Worm (Caenorhabditis elegans) whole organism, L2 larva: Measurements from ENCODE around the gene F31F4.17.

ENCODE experiments used
- C34F6.9 ChIP-seq: fragments of 150-350 bp; optimal IDR thresholded peaks from 2 replicates; lab custom pipeline; 2014; ENCODE audit warnings: missing biosample characterization, missing genetic modification characterization
- F13H6.1 ChIP-seq: sonication (generic microtip); optimal IDR thresholded peaks from 2 replicates; lab custom pipeline; 2016; ENCODE audit warnings: missing genetic modification characterization, missing compliant biosample characterization
- R02D3.7 ChIP-seq: fragments of 150-350 bp; optimal IDR thresholded peaks from 2 replicates; lab custom pipeline; 2014; ENCODE audit warnings: missing biosample characterization, missing genetic modification characterization
- Y55F3AM.14 ChIP-seq: fragments of 200-800 bp; sonication (Bioruptor generic); optimal IDR thresholded peaks from 2 replicates; lab custom pipeline; 2018; ENCODE audit warnings: mild to moderate bottlenecking, missing genetic modification characterization, missing compliant biosample characterization
- alr-1 ChIP-seq: fragments of 150-350 bp; optimal IDR thresholded peaks from 2 replicates; lab custom pipeline; 2014; ENCODE audit warnings: missing biosample characterization, missing genetic modification characterization
- ama-1 ChIP-seq: fragments of 150-350 bp; optimal IDR thresholded peaks from 2 replicates; lab custom pipeline; 2018; ENCODE audit warnings: inconsistent platforms
- blmp-1 ChIP-seq: sonication (generic microtip); optimal IDR thresholded peaks from 2 replicates; lab custom pipeline; 2017; ENCODE audit warnings: missing genetic modification characterization, mild to moderate bottlenecking, missing compliant biosample characterization, antibody characterized with exemption, moderate library complexity; ENCODE audit not compliant: insufficient read depth
- ceh-16 ChIP-seq: fragments of 150-350 bp; optimal IDR thresholded peaks from 2 replicates; lab custom pipeline; 2014; ENCODE audit warnings: missing biosample characterization, missing genetic modification characterization
- ceh-82 ChIP-seq: fragments of 150-350 bp; optimal IDR thresholded peaks from 2 replicates; lab custom pipeline; 2014; ENCODE audit warnings: missing biosample characterization, missing genetic modification characterization
- crh-2 ChIP-seq: sonication (generic microtip); optimal IDR thresholded peaks from 2 replicates; lab custom pipeline; 2017; ENCODE audit warnings: missing biosample characterization, missing genetic modification characterization
- dmd-4 ChIP-seq: sonication (generic microtip); optimal IDR thresholded peaks from 2 replicates; lab custom pipeline; 2017; ENCODE audit warnings: missing biosample characterization, missing genetic modification characterization
- egl-27 ChIP-seq: sonication (generic microtip); optimal IDR thresholded peaks from 3 replicates; lab custom pipeline; 2017; ENCODE audit warnings: missing biosample characterization, missing genetic modification reagents, missing genetic modification characterization
- elt-1 ChIP-seq: fragments of 150-350 bp; optimal IDR thresholded peaks from 2 replicates; lab custom pipeline; 2014; ENCODE audit warnings: missing biosample characterization, missing genetic modification characterization
- fos-1 ChIP-seq: fragments of 150-350 bp; optimal IDR thresholded peaks from 2 replicates; lab custom pipeline; 2014; ENCODE audit warnings: missing biosample characterization, missing genetic modification characterization
- gmeb-1 ChIP-seq: fragments of 150-350 bp; optimal IDR thresholded peaks from 2 replicates; lab custom pipeline; 2014; ENCODE audit warnings: missing biosample characterization, missing genetic modification characterization
- lin-11 ChIP-seq: fragments of 150-350 bp; sonication (generic microtip); optimal IDR thresholded peaks from 2 replicates; lab custom pipeline; 2014; ENCODE audit warnings: missing biosample characterization, missing genetic modification characterization, inconsistent platforms, mixed read lengths
- lin-39 ChIP-seq: fragments of 150-350 bp; optimal IDR thresholded peaks from 2 replicates; lab custom pipeline; 2014; ENCODE audit warnings: missing biosample characterization, missing genetic modification reagents, missing genetic modification characterization
- lsy-2 ChIP-seq, 2 experiments: fragments of 150-350 bp in 1 of 2; sonication (generic microtip) in 1 of 2; optimal IDR thresholded peaks; 2 replicates each; lab custom pipeline; 2014 to 2017; ENCODE audit warnings: missing biosample characterization in 2 of 2, missing genetic modification characterization in 2 of 2
- mdl-1 ChIP-seq, 2 experiments: fragments of 150-350 bp in 1 of 2; sonication (generic microtip) in 1 of 2; optimal IDR thresholded peaks; 2 replicates each; lab custom pipeline; 2017; ENCODE audit warnings: missing biosample characterization in 2 of 2, missing genetic modification characterization in 2 of 2
- nhr-11 ChIP-seq: fragments of 150-350 bp; optimal IDR thresholded peaks from 2 replicates; lab custom pipeline; 2014; ENCODE audit warnings: missing biosample characterization, missing genetic modification characterization
- nhr-12 ChIP-seq: fragments of 150-350 bp; optimal IDR thresholded peaks from 2 replicates; lab custom pipeline; 2014; ENCODE audit warnings: missing biosample characterization, missing genetic modification characterization
- nhr-129 ChIP-seq: fragments of 150-350 bp; optimal IDR thresholded peaks from 2 replicates; lab custom pipeline; 2014; ENCODE audit warnings: missing biosample characterization, missing genetic modification characterization
- nhr-77 ChIP-seq: fragments of 150-350 bp; optimal IDR thresholded peaks from 2 replicates; lab custom pipeline; 2014; ENCODE audit warnings: missing biosample characterization, missing genetic modification characterization
- peb-1 ChIP-seq: fragments of 150-350 bp; optimal IDR thresholded peaks from 2 replicates; lab custom pipeline; 2014; ENCODE audit warnings: missing biosample characterization, missing genetic modification characterization
- sem-4 ChIP-seq: fragments of 150-350 bp; optimal IDR thresholded peaks from 2 replicates; lab custom pipeline; 2014; ENCODE audit warnings: missing biosample characterization, missing genetic modification reagents, missing genetic modification characterization
- sma-3 ChIP-seq: sonication (generic microtip); optimal IDR thresholded peaks from 2 replicates; lab custom pipeline; 2016; ENCODE audit warnings: missing genetic modification reagents, missing genetic modification characterization, missing compliant biosample characterization
- sma-9 ChIP-seq, 2 experiments: fragments of 150-350 bp in 1 of 2; sonication (generic microtip) in 1 of 2; optimal IDR thresholded peaks; 2 replicates each; lab custom pipeline; 2014 to 2016; ENCODE audit warnings: missing genetic modification characterization in 2 of 2, mild to moderate bottlenecking in 1 of 2, missing biosample characterization in 1 of 2, missing compliant biosample characterization in 1 of 2, missing genetic modification reagents in 1 of 2, moderate library complexity in 1 of 2
- snpc-4 ChIP-seq: fragments of 150-350 bp; optimal IDR thresholded peaks from 2 replicates; lab custom pipeline; 2014; ENCODE audit warnings: missing biosample characterization, missing genetic modification characterization
- unc-39 ChIP-seq: fragments of 150-350 bp; optimal IDR thresholded peaks from 2 replicates; lab custom pipeline; 2014; ENCODE audit warnings: missing biosample characterization, missing genetic modification characterization
- unc-55 ChIP-seq: fragments of 150-350 bp; sonication (generic microtip); optimal IDR thresholded peaks from 3 replicates; lab custom pipeline; 2014; ENCODE audit warnings: missing biosample characterization, missing genetic modification reagents, missing genetic modification characterization
- unc-62 ChIP-seq: fragments of 150-350 bp; optimal IDR thresholded peaks from 2 replicates; lab custom pipeline; 2014; ENCODE audit warnings: missing biosample characterization, missing genetic modification reagents, missing genetic modification characterization
- zag-1 ChIP-seq: fragments of 150-350 bp; optimal IDR thresholded peaks from 2 replicates; lab custom pipeline; 2014; ENCODE audit warnings: missing biosample characterization, missing genetic modification characterization
- ztf-1 ChIP-seq: fragments of 200-800 bp; sonication (Bioruptor generic); conservative IDR thresholded peaks from 2 replicates; pipeline ENCODE4 v1.3.6; 2022; ENCODE audit warnings: missing genetic modification characterization, missing compliant biosample characterization
- ztf-11 ChIP-seq: sonication (generic microtip); optimal IDR thresholded peaks from 2 replicates; lab custom pipeline; 2017; ENCODE audit warnings: missing biosample characterization, missing genetic modification characterization
- ztf-4 ChIP-seq: fragments of 150-350 bp; optimal IDR thresholded peaks from 2 replicates; lab custom pipeline; 2014; ENCODE audit warnings: missing biosample characterization, missing genetic modification characterization

The F31F4.17 gene

DNA sequence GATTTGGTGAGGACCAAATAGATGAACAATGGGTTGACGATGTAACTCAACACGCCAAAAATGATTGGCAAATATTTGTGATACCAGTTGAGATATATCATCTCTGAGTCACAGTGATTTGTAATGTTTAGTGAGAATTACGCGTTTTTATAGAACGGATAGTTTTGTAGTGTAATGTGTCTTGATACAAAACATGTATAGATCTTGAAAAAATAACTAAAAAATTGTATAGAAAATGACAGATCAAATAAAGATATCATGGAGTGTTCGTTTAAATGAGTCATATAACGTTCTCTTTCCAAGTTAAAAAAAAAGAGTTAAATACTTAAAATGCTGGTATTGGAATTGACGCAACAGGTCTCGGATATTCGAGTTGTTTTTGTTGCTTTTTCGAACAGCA, 5.7 kb downstream of the F31F4.17 start, which contains the start of gene srj-6:
Gene srj-6, minus strand, starts transcription at position 101 of the 400 bp plus-strand sequence.
- no peak for TF ChIP-seq elt-1 (tag; lab: Kevin White, UChicago)
- no peak for TF ChIP-seq alr-1
- no peak for TF ChIP-seq ztf-11

DNA sequence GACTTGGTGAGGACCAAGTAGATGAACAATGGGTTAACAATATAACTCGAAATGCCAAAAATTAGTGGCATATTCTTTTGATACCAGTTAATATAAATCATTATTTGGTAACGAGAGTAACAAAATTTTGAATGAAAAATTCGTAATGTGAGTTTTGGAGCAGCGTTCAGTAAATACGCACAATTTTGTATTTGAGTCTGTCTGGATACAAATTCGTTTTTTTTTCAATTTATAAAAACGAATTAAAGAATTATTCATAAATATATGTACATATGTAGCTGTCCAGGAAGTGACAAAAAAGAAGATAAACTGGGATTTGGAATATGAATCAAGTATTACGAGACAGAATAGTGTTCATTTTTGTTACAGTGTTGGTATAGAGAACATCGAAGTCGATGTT, 7.2 kb downstream of the F31F4.17 start, which contains the start of gene srj-5:
Gene srj-5, minus strand, starts transcription at position 101 of the 400 bp plus-strand sequence.
- no peak for TF ChIP-seq crh-2 (tag; lab: Kevin White, UChicago)

DNA sequence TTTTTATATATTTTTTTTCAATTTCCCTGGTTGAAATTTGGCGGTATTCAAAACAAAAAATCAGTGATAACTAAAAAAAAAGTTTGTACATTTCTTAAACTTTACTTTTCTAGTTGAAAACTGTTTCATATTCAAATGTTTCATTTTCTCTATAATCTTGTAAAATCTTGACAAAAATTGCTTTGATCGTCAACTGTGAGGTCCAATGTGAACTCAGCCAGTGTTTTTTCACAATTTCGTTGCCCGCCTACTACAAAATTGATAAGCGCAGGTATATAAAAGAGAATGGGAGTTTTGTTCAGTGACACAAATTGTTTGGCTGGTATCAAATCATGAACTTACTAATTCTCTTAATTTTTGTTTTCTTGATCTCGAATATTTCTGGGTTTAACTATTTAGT, 13.2 kb downstream of the F31F4.17 start, which contains the start of gene ugt-42:
Gene ugt-42, plus strand, starts transcription at position 301 of the 400 bp plus-strand sequence.
- no peak for TF ChIP-seq C34F6.9 (tag; lab: Kevin White, UChicago)
- TF ChIP-seq ztf-11, result no peak

DNA sequence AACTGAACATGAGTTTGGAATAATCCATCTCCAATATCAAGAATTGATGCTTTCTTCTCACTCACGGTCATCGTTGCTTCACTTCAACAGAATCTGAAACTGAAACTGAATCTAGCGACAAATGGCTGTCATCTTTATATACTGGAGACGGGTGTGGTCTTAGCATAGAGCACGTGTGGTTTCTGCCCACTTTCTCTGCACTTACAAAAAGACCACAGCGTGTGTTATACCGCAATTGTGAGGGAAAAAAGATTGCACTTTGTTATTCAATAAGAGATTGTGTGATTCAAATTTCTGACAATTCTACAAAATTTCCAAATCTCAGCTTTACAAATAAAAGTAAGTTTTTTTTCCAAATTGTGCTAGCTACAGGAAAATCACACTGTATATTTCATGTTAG, 14.0 kb downstream of the F31F4.17 start, which contains the start of gene F48G7.12:
Gene F48G7.12, minus strand, starts transcription at position 101 of the 400 bp plus-strand sequence.
- TF ChIP-seq peb-1 (tag; lab: Kevin White, UChicago) (no peak), ztf-1 (no peak), snpc-4 (no peak), F13H6.1 (no peak), blmp-1 (no peak), lsy-2 (tag; optimal IDR thresholded peaks at IDR 0.05; lab: Kevin White, UChicago) (no peak), gmeb-1 (tag; lab: Kevin White, UChicago) (no peak), ama-1 (lab: Kevin White, UChicago) (no peak), elt-1 (tag; lab: Kevin White, UChicago) (no peak), nhr-12 (tag; lab: Kevin White, UChicago) (no peak), Y55F3AM.14 (GFP tag; lab: Kevin White, UChicago) (no peak), C34F6.9 (tag; lab: Kevin White, UChicago) (no peak), ceh-82 (tag; lab: Kevin White, UChicago) (no peak), alr-1 (no peak), sem-4 (tag; lab: Kevin White, UChicago) (no peak), mdl-1 (tag; optimal IDR thresholded peaks at IDR 0.05; lab: Kevin White, UChicago) (no peak), unc-62 (GFP tag; lab: Kevin White, UChicago) (no peak), crh-2 (tag; lab: Kevin White, UChicago) (no peak), lin-11 (tag; lab: Kevin White, UChicago) (no peak)

DNA sequence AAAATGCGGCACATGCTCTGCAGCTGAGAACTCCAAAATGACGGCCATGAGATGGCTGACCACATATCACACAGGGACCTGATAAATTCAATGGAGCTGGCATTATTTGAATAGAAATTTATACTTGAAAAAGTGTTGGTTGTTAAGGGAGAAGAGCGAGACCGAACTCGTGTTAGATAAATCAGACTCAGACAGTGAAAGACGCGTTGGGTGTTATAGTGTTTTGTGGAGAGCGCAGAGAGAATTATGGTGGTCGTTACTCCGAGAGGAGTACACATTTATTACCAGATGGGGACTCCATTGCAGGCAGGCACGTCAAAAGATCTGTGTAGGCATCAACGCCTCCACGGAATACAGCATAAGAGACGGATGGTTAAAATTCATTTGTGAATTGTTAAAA, 17.4 kb downstream of the F31F4.17 start, which contains the start of gene nhr-190:
Gene nhr-190, minus strand, starts transcription at position 175 of the 400 bp plus-strand sequence.
- TF ChIP-seq nhr-129 (tag; lab: Kevin White, UChicago) (peak; percentile 35), sma-9 (GFP tag; optimal IDR thresholded peaks at IDR 0.05; lab: Kevin White, UChicago) (peak; percentile 12), sma-9 (tag; optimal IDR thresholded peaks at IDR 0.05; lab: Kevin White, UChicago) (no peak), zag-1 (tag; lab: Kevin White, UChicago) (no peak), C34F6.9 (tag; lab: Kevin White, UChicago) (peak; percentile 32)
- TF ChIP-seq, all 48 proteins: peak for 3

DNA sequence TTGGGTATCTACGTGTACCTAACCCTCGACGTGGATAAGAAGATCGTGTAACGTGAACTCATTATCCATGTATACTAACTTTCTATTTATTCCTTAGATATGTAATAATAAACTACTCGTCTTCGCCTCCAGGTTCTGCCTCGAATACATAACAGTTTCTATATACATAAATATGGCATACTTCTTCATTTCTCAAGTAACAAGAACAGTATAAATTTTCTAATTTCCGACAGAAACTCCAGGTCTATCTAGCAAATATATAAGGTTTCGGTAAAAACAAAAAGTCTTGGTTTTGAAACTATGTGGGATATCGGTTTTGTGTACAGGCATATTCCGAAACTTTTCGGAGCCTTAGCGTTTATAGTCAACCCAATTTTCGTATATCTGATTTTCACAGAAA, 21.8 kb downstream of the F31F4.17 start, which contains the start of gene srj-37:
Gene srj-37, plus strand, starts transcription at position 301 of the 400 bp plus-strand sequence.
- TF ChIP-seq lin-39 (tag; lab: Kevin White, UChicago) (no peak), nhr-77 (tag; lab: Kevin White, UChicago) (no peak), fos-1 (tag; lab: Kevin White, UChicago) (no peak), ztf-4 (no peak), unc-39 (tag; lab: Kevin White, UChicago) (no peak), lin-11 (tag; lab: Kevin White, UChicago) (no peak)

DNA sequence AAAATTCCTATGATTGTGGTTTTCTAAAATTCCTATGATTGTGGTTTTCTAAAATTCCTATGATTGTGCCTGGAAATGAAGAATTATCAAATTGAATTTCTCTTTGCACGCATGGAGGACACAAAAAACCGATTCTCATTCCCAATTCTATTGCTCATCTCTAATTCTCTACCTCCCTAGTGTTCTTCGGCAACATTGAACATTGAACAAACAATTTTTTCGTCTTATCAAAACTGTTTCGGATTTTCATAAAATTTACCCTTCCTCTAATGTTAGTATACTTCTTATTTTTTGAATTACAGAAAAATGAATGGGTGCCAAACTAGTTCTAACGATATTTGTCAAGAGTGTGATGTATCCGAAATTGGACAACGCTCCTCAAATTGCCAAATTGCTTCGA, 23.8 kb downstream of the F31F4.17 start, which contains the start of gene pals-31:
Gene pals-31, plus strand, starts transcription at position 301 of the 400 bp plus-strand sequence.
- no peak for TF ChIP-seq ceh-16 (tag; lab: Kevin White, UChicago)
- TF ChIP-seq dmd-4 (tag; lab: Kevin White, UChicago), result no peak
- TF ChIP-seq nhr-11 (tag; lab: Kevin White, UChicago), result no peak
- no peak for TF ChIP-seq ztf-4
- no peak for TF ChIP-seq C34F6.9 (tag; lab: Kevin White, UChicago)
- no peak for TF ChIP-seq sma-9 (GFP tag; optimal IDR thresholded peaks at IDR 0.05; lab: Kevin White, UChicago)
- TF ChIP-seq sma-9 (tag; optimal IDR thresholded peaks at IDR 0.05; lab: Kevin White, UChicago), result no peak
- no peak for TF ChIP-seq egl-27 (tag; lab: Kevin White, UChicago)
- no peak for TF ChIP-seq lin-39 (tag; lab: Kevin White, UChicago)
- no peak for TF ChIP-seq R02D3.7 (tag; lab: Kevin White, UChicago)
- no peak for TF ChIP-seq sma-3 (GFP tag; lab: Kevin White, UChicago)
- TF ChIP-seq nhr-129 (tag; lab: Kevin White, UChicago), result no peak
- no peak for TF ChIP-seq unc-55 (GFP tag; lab: Kevin White, UChicago)
- TF ChIP-seq, all 48 proteins: peak for 0
